Worm (Caenorhabditis elegans) whole organism, early embryonic: Measurements from ENCODE around the gene K02C4.3.

Source experiments
- B0310.2 ChIP-seq: sonication (generic microtip); optimal IDR thresholded peaks from 2 replicates; lab custom pipeline; 2016; ENCODE audit warnings: mild to moderate bottlenecking, missing genetic modification characterization, missing compliant biosample characterization
- F13C5.2 ChIP-seq: sonication (generic microtip); optimal IDR thresholded peaks from 2 replicates; lab custom pipeline; 2017; ENCODE audit warnings: mild to moderate bottlenecking, missing genetic modification characterization, inconsistent platforms, missing compliant biosample characterization
- aly-1 ChIP-seq: sonication (generic microtip); optimal IDR thresholded peaks from 2 replicates; lab custom pipeline; 2016; ENCODE audit warnings: missing genetic modification characterization, missing compliant biosample characterization
- ama-1 ChIP-seq: fragments of 150-350 bp; optimal IDR thresholded peaks from 2 replicates; lab custom pipeline; 2014
- flt-1 ChIP-seq: fragments of 200-800 bp; sonication (Bioruptor generic); IDR thresholded peaks from 2 replicates; pipeline ENCODE4 v1.3.6; 2022; ENCODE audit warnings: missing genetic modification characterization, missing compliant biosample characterization
- hmbx-1 ChIP-seq: sonication (generic microtip); optimal IDR thresholded peaks from 2 replicates; lab custom pipeline; 2016; ENCODE audit warnings: mild to moderate bottlenecking, missing genetic modification characterization, missing compliant biosample characterization
- hnd-1 ChIP-seq: sonication (generic microtip); optimal IDR thresholded peaks from 2 replicates; lab custom pipeline; 2016; ENCODE audit warnings: missing genetic modification characterization, missing compliant biosample characterization
- pes-1 ChIP-seq: fragments of 200-800 bp; sonication (Bioruptor generic); IDR thresholded peaks from 2 replicates; pipeline ENCODE4 v1.3.6; 2022; ENCODE audit warnings: missing genetic modification reagents, missing genetic modification characterization, missing compliant biosample characterization
- sea-1 ChIP-seq: fragments of 200-800 bp; sonication (Bioruptor generic); conservative IDR thresholded peaks from 2 replicates; pipeline ENCODE4 v1.3.6; 2022; ENCODE audit warnings: missing genetic modification characterization, missing compliant biosample characterization
- tbx-11 ChIP-seq: fragments of 200-800 bp; sonication (Bioruptor generic); IDR thresholded peaks from 2 replicates; pipeline ENCODE4 v1.3.6; 2022; ENCODE audit warnings: missing genetic modification characterization, missing compliant biosample characterization
- tbx-37 ChIP-seq: fragments of 200-800 bp; sonication (Bioruptor generic); conservative IDR thresholded peaks from 2 replicates; pipeline ENCODE4 v1.3.6; 2022; ENCODE audit warnings: missing genetic modification reagents, missing genetic modification characterization, missing compliant biosample characterization
- tra-4 ChIP-seq: sonication (generic microtip); optimal IDR thresholded peaks from 2 replicates; lab custom pipeline; 2017; ENCODE audit warnings: missing genetic modification characterization, missing compliant biosample characterization

DNA sequence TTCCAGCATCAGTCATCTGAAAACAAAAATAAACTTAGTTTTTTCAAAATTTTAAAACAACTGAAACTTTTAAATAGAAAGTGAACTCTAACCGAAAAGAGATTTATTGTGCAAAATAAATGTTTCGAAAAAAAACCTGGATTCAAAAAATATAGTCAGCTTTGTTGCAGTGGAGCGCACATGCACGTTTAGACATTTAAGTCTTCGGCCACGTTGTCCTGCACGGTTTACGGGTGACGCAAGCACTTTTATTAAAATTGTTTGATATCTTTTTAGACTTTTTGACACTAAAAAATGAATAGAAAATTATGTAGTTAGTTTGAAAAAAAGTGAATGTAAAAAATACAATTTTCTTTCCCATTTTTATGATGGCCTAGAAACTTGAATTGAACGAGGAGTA is 47.2 kb downstream of the K02C4.3 start, which contains the start of the genes ubh-4 and algn-6:
- TF ChIP-seq tra-4 (tag; lab: Kevin White, UChicago) (no peak), hmbx-1 (no peak), tbx-11 (GFP tag; lab: Robert Waterston, UW) (no peak), B0310.2 (tag; lab: Kevin White, UChicago) (no peak), flt-1 (no peak), pes-1 (GFP tag; lab: Robert Waterston, UW) (no peak), ama-1 (lab: Kevin White, UChicago) (no peak), tbx-37 (0 out of 2 replicates have a peak, but pooled peaks have one; percentile 7), F13C5.2 (tag; lab: Kevin White, UChicago) (no peak), aly-1 (tag; lab: Kevin White, UChicago) (no peak), sea-1 (GFP tag; lab: Robert Waterston, UW) (no peak), hnd-1 (tag; lab: Kevin White, UChicago) (no peak)
